Worm (Caenorhabditis elegans): ENCODE results near the gene nhr-114.
A peak's percentile ranks its signal among the peaks of the same experiment; 100 is the strongest.

Gene nhr-114

ce11 chrV:4143034-4143433 lies 44.0 kb upstream of the nhr-114 start (continued):
- TF ChIP-seq saeg-2 (GFP tag; IDR thresholded peaks at IDR 0.05) = no peak
- no peak for TF ChIP-seq nhr-111 (GFP tag; optimal IDR thresholded peaks at IDR 0.05)
- no peak for TF ChIP-seq lir-3 (tag; optimal IDR thresholded peaks at IDR 0.05)
- peak; percentile 17 for TF ChIP-seq F37D6.2 (tag; optimal IDR thresholded peaks at IDR 0.05)
- peak; percentile 58 for TF ChIP-seq dmd-6 (GFP tag; IDR thresholded peaks at IDR 0.05)
- no peak for TF ChIP-seq ZK337.2 (GFP tag; IDR thresholded peaks at IDR 0.05)
- TF ChIP-seq unc-62 (GFP tag; optimal IDR thresholded peaks at IDR 0.05 in 1 of 2) = no peak
- no peak for TF ChIP-seq unc-62 (tag; optimal IDR thresholded peaks at IDR 0.05)
- no peak for TF ChIP-seq unc-130 (GFP tag; optimal IDR thresholded peaks at IDR 0.05)
- TF ChIP-seq nhr-42 (GFP tag; IDR thresholded peaks at IDR 0.05) = peak; percentile 57; the same call in 1 of the 2 replicates
- TF ChIP-seq lim-7 (GFP tag; IDR thresholded peaks at IDR 0.05) = no peak
- no peak for TF ChIP-seq madf-5 (GFP tag; IDR thresholded peaks at IDR 0.05)
- TF ChIP-seq zip-11 (GFP tag; IDR thresholded peaks at IDR 0.05) = no peak
- no peak for TF ChIP-seq cey-2 (tag; optimal IDR thresholded peaks at IDR 0.05; ENCODE audit: borderline replicate concordance, insufficient read depth)
- no peak for TF ChIP-seq lin-39 (tag; optimal IDR thresholded peaks at IDR 0.05)
- peak; percentile 65 for TF ChIP-seq lin-13 (GFP tag; optimal IDR thresholded peaks at IDR 0.05)
- peak; percentile 18 for TF ChIP-seq fkh-10 (GFP tag; optimal IDR thresholded peaks at IDR 0.05)
- TF ChIP-seq madf-9 (GFP tag; conservative IDR thresholded peaks at IDR 0.05) = no peak
- peak; percentile 46 for TF ChIP-seq nhr-28 (tag; optimal IDR thresholded peaks at IDR 0.05)
- no peak for TF ChIP-seq ces-1 (GFP tag; optimal IDR thresholded peaks at IDR 0.05)
- no peak for TF ChIP-seq egl-27 (tag; optimal IDR thresholded peaks at IDR 0.05)
- no peak for TF ChIP-seq ZK546.5 (tag; optimal IDR thresholded peaks at IDR 0.05)
- TF ChIP-seq F49E8.2 (tag; optimal IDR thresholded peaks at IDR 0.05; ENCODE audit: borderline replicate concordance) = no peak
- TF ChIP-seq nhr-76 (tag; optimal IDR thresholded peaks at IDR 0.05) = no peak
- TF ChIP-seq gei-8 (GFP tag; optimal IDR thresholded peaks at IDR 0.05) = no peak
- no peak for TF ChIP-seq set-16 (GFP tag; IDR thresholded peaks at IDR 0.05)
- TF ChIP-seq nhr-48 (tag; optimal IDR thresholded peaks at IDR 0.05) = peak; percentile 36
- no peak for TF ChIP-seq zfp-3 (GFP tag; conservative IDR thresholded peaks at IDR 0.05)
- peak; percentile 23 for TF ChIP-seq nhr-102 (tag; optimal IDR thresholded peaks at IDR 0.05)
- TF ChIP-seq hlh-11 (tag; optimal IDR thresholded peaks at IDR 0.05) = peak; percentile 90
- TF ChIP-seq hif-1 (tag; optimal IDR thresholded peaks at IDR 0.05) = peak in 1 of 2 experiments; percentile 83
- peak; percentile 88 for TF ChIP-seq aha-1 (tag)
- no peak for TF ChIP-seq Y5F2A.4 (GFP tag; optimal IDR thresholded peaks at IDR 0.05)
- TF ChIP-seq egl-43 (GFP tag; IDR thresholded peaks at IDR 0.05) = no peak
- TF ChIP-seq nhr-11 (tag; optimal IDR thresholded peaks at IDR 0.05) = peak; percentile 64
- TF ChIP-seq fos-1 (tag; optimal IDR thresholded peaks at IDR 0.05) = no peak

ce11 chrV:4144205-4144604 lies 42.8 kb upstream of the nhr-114 start, which contains the start of gene Y45G5AL.1:
Gene Y45G5AL.1 (plus strand): TSS chrV:4144505.
- TF ChIP-seq F26F4.8 (GFP tag; conservative IDR thresholded peaks at IDR 0.05) = no peak
- no peak for TF ChIP-seq mxl-3 (GFP tag; optimal IDR thresholded peaks at IDR 0.05)
- TF ChIP-seq madf-9 (GFP tag; conservative IDR thresholded peaks at IDR 0.05) = no peak
- no peak for TF ChIP-seq arid-1 (GFP tag; conservative IDR thresholded peaks at IDR 0.05)
- no peak for TF ChIP-seq zag-1 (tag; optimal IDR thresholded peaks at IDR 0.05)
- no peak for TF ChIP-seq dmd-6 (GFP tag; IDR thresholded peaks at IDR 0.05)
- TF ChIP-seq daf-8 (GFP tag; IDR thresholded peaks at IDR 0.05) = no peak

- TF ChIP-seq set-16 (GFP tag; IDR thresholded peaks at IDR 0.05) (peak; percentile 57), lin-1 (GFP tag; IDR thresholded peaks at IDR 0.05) (no peak)
Observed at ce11 chrV:4151400-4151799, 35.6 kb upstream of the nhr-114 start.
